Worm (Caenorhabditis elegans): Measurements from ENCODE around the gene alfa-1.

DNA sequence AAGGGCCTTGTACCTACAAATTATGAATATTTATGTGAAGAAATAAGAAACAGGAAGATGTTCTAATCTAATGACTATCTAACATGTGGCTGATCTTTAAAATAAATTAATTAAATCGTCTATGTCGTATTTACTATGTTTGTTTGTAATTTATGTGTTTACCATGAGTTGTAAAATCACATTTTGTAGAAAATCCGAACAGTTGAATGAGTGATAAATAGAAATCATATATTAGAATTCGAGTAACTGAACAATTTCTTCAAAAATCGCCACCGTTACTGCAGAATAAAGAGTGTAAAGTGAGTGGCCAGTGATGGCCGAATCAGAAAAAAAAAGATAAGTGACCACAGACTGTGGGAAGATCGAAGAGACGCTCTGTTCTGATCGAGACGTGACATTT is 32.3 kb downstream of the alfa-1 start:
- TF ChIP-seq unc-130 (GFP tag; optimal IDR thresholded peaks at IDR 0.05) (no peak), ama-1 (optimal IDR thresholded peaks at IDR 0.05) (no peak), ceh-82 (tag; optimal IDR thresholded peaks at IDR 0.05) (no peak), egl-27 (tag; optimal IDR thresholded peaks at IDR 0.05) (no peak), dve-1 (tag; optimal IDR thresholded peaks at IDR 0.05; ENCODE audit: insufficient read depth) (no peak), lsy-2 (tag; optimal IDR thresholded peaks at IDR 0.05) (no peak), lim-7 (GFP tag; IDR thresholded peaks at IDR 0.05) (no peak), snpc-4 (tag; optimal IDR thresholded peaks at IDR 0.05) (no peak), tra-1 (GFP tag; IDR thresholded peaks at IDR 0.05) (no peak), egl-43 (GFP tag; IDR thresholded peaks at IDR 0.05) (no peak), snpc-1.2 (GFP tag; IDR thresholded peaks at IDR 0.05) (no peak), aly-2 (tag; optimal IDR thresholded peaks at IDR 0.05) (no peak), gei-8 (GFP tag; optimal IDR thresholded peaks at IDR 0.05) (no peak)

Data from whole organism, L4 larva.